Worm (Caenorhabditis elegans): Measurements from ENCODE around the gene F59E11.7.

- TF ChIP-seq klf-2 (GFP tag; conservative IDR thresholded peaks at IDR 0.05) (no peak), cog-1 (tag; optimal IDR thresholded peaks at IDR 0.05) (no peak), flt-1 (GFP tag; IDR thresholded peaks at IDR 0.05) (no peak)
Observed at ce11 chrV:8994272-8994671, 4.2 kb downstream of the F59E11.7 start.
